Worm (Caenorhabditis elegans): ENCODE data around the gene clec-193.
"Not testable (repeated sequence)": the region's sequence is repeated elsewhere in the genome, so short reads cannot be mapped to it uniquely, and the experiment has no call there.

Gene clec-193

ce11 chrIV:16806352-16806751 lies at the start of gene clec-193:
TSS of gene clec-193 (minus strand) at chrIV:16806452.
- no peak for TF ChIP-seq fos-1 (tag; optimal IDR thresholded peaks at IDR 0.05)
- TF ChIP-seq crh-2 (tag; optimal IDR thresholded peaks at IDR 0.05) = no peak
- TF ChIP-seq egl-27 (tag; optimal IDR thresholded peaks at IDR 0.05) = no peak
- no peak for TF ChIP-seq nhr-129 (tag; optimal IDR thresholded peaks at IDR 0.05)
- TF ChIP-seq unc-62 (GFP tag; optimal IDR thresholded peaks at IDR 0.05) = no peak
- TF ChIP-seq sem-4 (tag; optimal IDR thresholded peaks at IDR 0.05) = no peak
- no peak for TF ChIP-seq skn-1 (tag; optimal IDR thresholded peaks at IDR 0.05)
- no peak for TF ChIP-seq nhr-25 (tag; optimal IDR thresholded peaks at IDR 0.05)
- no peak for TF ChIP-seq ztf-11 (tag; optimal IDR thresholded peaks at IDR 0.05)
- TF ChIP-seq nhr-21 (tag; optimal IDR thresholded peaks at IDR 0.05) = no peak

ce11 chrIV:16854790-16855189 lies 48.5 kb upstream of the clec-193 start, which contains the start of gene map-2:
TSS of gene map-2 (minus strand) at chrIV:16854890.
- TF ChIP-seq nhr-21 (tag; optimal IDR thresholded peaks at IDR 0.05) (no peak), ZK546.5 (tag; optimal IDR thresholded peaks at IDR 0.05) (no peak), nhr-23 (tag; optimal IDR thresholded peaks at IDR 0.05) (no peak), nhr-129 (tag; optimal IDR thresholded peaks at IDR 0.05) (no peak), nhr-12 (tag; optimal IDR thresholded peaks at IDR 0.05) (no peak), crh-2 (tag; optimal IDR thresholded peaks at IDR 0.05) (no peak), mdl-1 (tag; optimal IDR thresholded peaks at IDR 0.05) (no peak), lsy-2 (tag; optimal IDR thresholded peaks at IDR 0.05) (no peak), zag-1 (tag; optimal IDR thresholded peaks at IDR 0.05) (no peak), F13H6.1 (tag; optimal IDR thresholded peaks at IDR 0.05) (no peak), blmp-1 (tag; optimal IDR thresholded peaks at IDR 0.05; ENCODE audit: insufficient read depth) (no peak), lin-13 (GFP tag; optimal IDR thresholded peaks at IDR 0.05) (no peak), egl-27 (tag; optimal IDR thresholded peaks at IDR 0.05) (no peak), unc-39 (tag; optimal IDR thresholded peaks at IDR 0.05) (no peak), fos-1 (tag; optimal IDR thresholded peaks at IDR 0.05) (no peak), unc-55 (GFP tag; optimal IDR thresholded peaks at IDR 0.05) (no peak)

ce11 chrIV:16845376-16845775 lies 39.1 kb upstream of the clec-193 start:
- TF ChIP-seq F13H6.1 (tag; optimal IDR thresholded peaks at IDR 0.05) (peak; percentile 65), unc-55 (GFP tag; optimal IDR thresholded peaks at IDR 0.05) (peak; percentile 25), lsy-2 (tag; optimal IDR thresholded peaks at IDR 0.05) (peak; percentile 43 to 71), gmeb-1 (tag; optimal IDR thresholded peaks at IDR 0.05) (peak; percentile 43), sma-3 (GFP tag; optimal IDR thresholded peaks at IDR 0.05) (peak; percentile 13), Y55F3AM.14 (GFP tag; optimal IDR thresholded peaks at IDR 0.05) (peak; percentile 11)

- not testable (repeated sequence) for TF ChIP-seq Y55F3AM.14 (GFP tag; optimal IDR thresholded peaks at IDR 0.05); C34F6.9 (tag; optimal IDR thresholded peaks at IDR 0.05); fos-1 (tag; optimal IDR thresholded peaks at IDR 0.05)
Observed at ce11 chrIV:16842873-16843272, 36.6 kb upstream of the clec-193 start, which contains the start of gene Y116A8A.150. TSS of gene Y116A8A.150 (minus strand) at chrIV:16842973.

ce11 chrIV:16831366-16831765 lies 25.1 kb upstream of the clec-193 start, which contains the start of gene clec-194:
TSS of gene clec-194 (plus strand) at chrIV:16831666.
- TF ChIP-seq C34F6.9 (tag; optimal IDR thresholded peaks at IDR 0.05) (no peak), ZK546.5 (tag; optimal IDR thresholded peaks at IDR 0.05) (no peak), alr-1 (tag; optimal IDR thresholded peaks at IDR 0.05) (no peak), crh-2 (tag; optimal IDR thresholded peaks at IDR 0.05) (no peak), zag-1 (tag; optimal IDR thresholded peaks at IDR 0.05) (no peak), ama-1 (optimal IDR thresholded peaks at IDR 0.05) (no peak), ztf-11 (tag; optimal IDR thresholded peaks at IDR 0.05) (no peak), blmp-1 (tag; optimal IDR thresholded peaks at IDR 0.05; ENCODE audit: insufficient read depth) (no peak)

- TF ChIP-seq C34F6.9 (tag; optimal IDR thresholded peaks at IDR 0.05) = no peak
- TF ChIP-seq nhr-237 (tag; optimal IDR thresholded peaks at IDR 0.05) = no peak
- no peak for TF ChIP-seq nhr-21 (tag; optimal IDR thresholded peaks at IDR 0.05)
Observed at ce11 chrIV:16829896-16830295, 23.6 kb upstream of the clec-193 start, which contains the start of gene Y116A8A.7. TSS of gene Y116A8A.7 (plus strand) at chrIV:16830196.

- TF ChIP-seq unc-55 (GFP tag; optimal IDR thresholded peaks at IDR 0.05) (no peak), snpc-4 (tag; optimal IDR thresholded peaks at IDR 0.05) (no peak), nhr-10 (tag; optimal IDR thresholded peaks at IDR 0.05) (no peak), ztf-4 (tag; optimal IDR thresholded peaks at IDR 0.05) (no peak), nhr-25 (tag; optimal IDR thresholded peaks at IDR 0.05) (no peak), ama-1 (optimal IDR thresholded peaks at IDR 0.05) (no peak), unc-39 (tag; optimal IDR thresholded peaks at IDR 0.05) (no peak), R02D3.7 (tag; optimal IDR thresholded peaks at IDR 0.05) (no peak), mdl-1 (tag; optimal IDR thresholded peaks at IDR 0.05) (no peak), gmeb-1 (tag; optimal IDR thresholded peaks at IDR 0.05) (no peak), ceh-82 (tag; optimal IDR thresholded peaks at IDR 0.05) (no peak), mab-5 (tag; optimal IDR thresholded peaks at IDR 0.05) (no peak), dmd-4 (tag; optimal IDR thresholded peaks at IDR 0.05) (no peak), egl-27 (tag; optimal IDR thresholded peaks at IDR 0.05) (no peak), nhr-12 (tag; optimal IDR thresholded peaks at IDR 0.05) (no peak), alr-1 (tag; optimal IDR thresholded peaks at IDR 0.05) (no peak), crh-2 (tag; optimal IDR thresholded peaks at IDR 0.05) (no peak), elt-3 (tag; optimal IDR thresholded peaks at IDR 0.05) (no peak)
Observed at ce11 chrIV:16828698-16829097, 22.4 kb upstream of the clec-193 start, which contains the start of gene Y116A8A.6. TSS of gene Y116A8A.6 (minus strand) at chrIV:16828798.
